Fruit fly (Drosophila melanogaster) whole organism, embryonic: ENCODE results near the gene T48.
A peak's percentile ranks its signal among the peaks of the same experiment; 100 is the strongest.

ENCODE experiments used
- Abd-B ChIP-seq: fragments of 200-800 bp; sonication (Bioruptor generic); optimal IDR thresholded peaks from 2 replicates; lab custom pipeline; 2018; ENCODE audit warnings: missing biosample characterization, mild to moderate bottlenecking, missing genetic modification characterization, moderate library complexity
- Aef1 ChIP-seq: fragments of 200-800 bp; sonication (Bioruptor generic); IDR thresholded peaks from 3 replicates; pipeline ENCODE4 v1.3.6; 2022; ENCODE audit warnings: missing biosample characterization, missing genetic modification characterization
- Antp ChIP-seq: fragments of 200-800 bp; sonication (Bioruptor generic); optimal IDR thresholded peaks from 3 replicates; lab custom pipeline; 2016; ENCODE audit warnings: missing biosample characterization, missing genetic modification characterization
- Atf6 ChIP-seq: fragments of 200-800 bp; sonication (Bioruptor generic); IDR thresholded peaks from 2 replicates; pipeline ENCODE4 v1.3.6; 2022; ENCODE audit warnings: missing biosample characterization, missing genetic modification characterization
- B-H1 ChIP-seq: fragments of 200-800 bp; sonication (Bioruptor generic); IDR thresholded peaks from 3 replicates; pipeline ENCODE4 v1.3.6; 2022; ENCODE audit warnings: missing biosample characterization, missing genetic modification characterization
- Blimp-1 ChIP-seq: fragments of 200-800 bp; sonication (Bioruptor generic); optimal IDR thresholded peaks from 3 replicates; lab custom pipeline; 2018; ENCODE audit warnings: missing biosample characterization, missing genetic modification characterization, mild to moderate bottlenecking, moderate library complexity, missing genetic modification reagents
- CG12391 ChIP-seq: fragments of 200-800 bp; sonication (Bioruptor generic); optimal IDR thresholded peaks from 3 replicates; lab custom pipeline; 2018; ENCODE audit warnings: missing biosample characterization, mild to moderate bottlenecking, missing genetic modification characterization, moderate library complexity
- CG14441 ChIP-seq: fragments of 200-800 bp; sonication (Bioruptor generic); IDR thresholded peaks from 2 replicates; pipeline ENCODE4 v1.3.6; 2022; ENCODE audit warnings: missing biosample characterization, missing genetic modification characterization
- CG17361 ChIP-seq: fragments of 200-800 bp; sonication (Bioruptor generic); IDR thresholded peaks from 3 replicates; pipeline ENCODE4 v1.3.6; 2022; ENCODE audit warnings: missing biosample characterization, missing genetic modification characterization
- CG17568 ChIP-seq: fragments of 200-800 bp; sonication (Bioruptor generic); optimal IDR thresholded peaks from 2 replicates; lab custom pipeline; 2018; ENCODE audit warnings: missing biosample characterization, mild to moderate bottlenecking, missing genetic modification characterization, moderate library complexity
- CG17612 ChIP-seq: fragments of 200-800 bp; sonication (Bioruptor generic); IDR thresholded peaks from 2 replicates; pipeline ENCODE4 v1.3.6; 2022; ENCODE audit warnings: missing biosample characterization, missing genetic modification characterization
- CG2712 ChIP-seq: fragments of 200-800 bp; optimal IDR thresholded peaks from 3 replicates; lab custom pipeline; 2019; ENCODE audit warnings: missing biosample characterization, mild to moderate bottlenecking, missing genetic modification characterization, moderate library complexity
- CG3065 ChIP-seq: fragments of 200-800 bp; sonication (Bioruptor generic); optimal IDR thresholded peaks from 2 replicates; lab custom pipeline; 2016; ENCODE audit warnings: missing biosample characterization, missing genetic modification characterization
- CG34422 ChIP-seq: fragments of 200-800 bp; sonication (Bioruptor generic); IDR thresholded peaks from 3 replicates; pipeline ENCODE4 v1.3.6; 2022; ENCODE audit warnings: missing biosample characterization, missing genetic modification characterization
- CG5180 ChIP-seq: fragments of 200-800 bp; sonication (Bioruptor generic); optimal IDR thresholded peaks from 3 replicates; lab custom pipeline; 2017; ENCODE audit warnings: missing biosample characterization, missing genetic modification characterization, mild to moderate bottlenecking, moderate library complexity, missing genetic modification reagents
- CG8290 ChIP-seq, 3 experiments: fragments of 200-800 bp; sonication (Bioruptor generic); optimal IDR thresholded peaks; 2 replicates each; lab custom pipeline; 2016 to 2019; ENCODE audit warnings: missing biosample characterization in 3 of 3, missing genetic modification characterization in 3 of 3, mild to moderate bottlenecking in 2 of 3, moderate library complexity in 1 of 3
- CG8388 ChIP-seq: fragments of 200-800 bp; sonication (Bioruptor generic); optimal IDR thresholded peaks from 2 replicates; lab custom pipeline; 2019; ENCODE audit warnings: missing biosample characterization, mild to moderate bottlenecking, missing genetic modification characterization, moderate library complexity
- Ets97D ChIP-seq: fragments of 200-800 bp; sonication (Bioruptor generic); optimal IDR thresholded peaks from 3 replicates; lab custom pipeline; 2016; ENCODE audit warnings: missing biosample characterization, missing genetic modification characterization
- Fer3 ChIP-seq: fragments of 200-800 bp; sonication (Bioruptor generic); optimal IDR thresholded peaks from 2 replicates; lab custom pipeline; 2018; ENCODE audit warnings: missing biosample characterization, mild to moderate bottlenecking, missing genetic modification characterization, moderate library complexity
- HHEX ChIP-seq: fragments of 200-800 bp; sonication (Bioruptor generic); optimal IDR thresholded peaks from 3 replicates; lab custom pipeline; 2017; ENCODE audit warnings: missing biosample characterization, mild to moderate bottlenecking, missing genetic modification characterization, missing genetic modification reagents
- Hmr ChIP-seq: fragments of 200-800 bp; sonication (Bioruptor generic); optimal IDR thresholded peaks from 3 replicates; lab custom pipeline; 2017; ENCODE audit warnings: mild to moderate bottlenecking, missing biosample characterization, missing genetic modification reagents, missing genetic modification characterization
- Med ChIP-seq: fragments of 200-800 bp; sonication (Bioruptor generic); peaks from one replicate; lab custom pipeline; 2016; ENCODE audit warnings: missing biosample characterization, missing genetic modification characterization, mild to moderate bottlenecking, inconsistent platforms, moderate library complexity
- Oaz ChIP-seq: fragments of 200-800 bp; sonication (Bioruptor generic); IDR thresholded peaks from 2 replicates; pipeline ENCODE4 v1.3.6; 2022; ENCODE audit warnings: missing biosample characterization, missing genetic modification characterization
- Rfx ChIP-seq: fragments of 200-800 bp; sonication (Bioruptor generic); IDR thresholded peaks from 2 replicates; pipeline ENCODE4 v1.3.6; 2022; ENCODE audit warnings: missing biosample characterization, missing genetic modification characterization
- Side ChIP-seq: fragments of 200-800 bp; sonication (Bioruptor generic); optimal IDR thresholded peaks from 2 replicates; lab custom pipeline; 2016; ENCODE audit warnings: missing biosample characterization, missing genetic modification characterization
- Xrp1 ChIP-seq: fragments of 200-800 bp; sonication (Bioruptor generic); IDR thresholded peaks from 2 replicates; pipeline ENCODE4 v1.3.6; 2022; ENCODE audit warnings: missing biosample characterization, missing genetic modification characterization
- ap ChIP-seq: fragments of 200-800 bp; sonication (Bioruptor generic); IDR thresholded peaks from 2 replicates; pipeline ENCODE4 v1.3.6; 2022; ENCODE audit warnings: missing biosample characterization, missing genetic modification characterization
- ash1 ChIP-seq: fragments of 200-800 bp; sonication (Bioruptor generic); optimal IDR thresholded peaks from 2 replicates; lab custom pipeline; 2018; ENCODE audit warnings: missing biosample characterization, mild to moderate bottlenecking, missing genetic modification characterization
- bcd ChIP-seq: fragments of 200-800 bp; sonication (Bioruptor generic); optimal IDR thresholded peaks from 2 replicates; lab custom pipeline; 2017; ENCODE audit warnings: missing biosample characterization, mild to moderate bottlenecking, missing genetic modification characterization
- cas ChIP-seq: fragments of 200-800 bp; sonication (Bioruptor generic); IDR thresholded peaks from 2 replicates; pipeline ENCODE4 v1.3.6; 2022; ENCODE audit warnings: missing biosample characterization, missing genetic modification characterization
- crp ChIP-seq, 2 experiments: fragments of 200-800 bp; sonication (Bioruptor generic); optimal IDR thresholded peaks; 2 replicates in 1 of 2; 3 replicates in 1 of 2; lab custom pipeline; 2017; ENCODE audit warnings: missing biosample characterization in 2 of 2, missing genetic modification characterization in 2 of 2, mild to moderate bottlenecking in 1 of 2, moderate library complexity in 1 of 2
- dmrt11E ChIP-seq: fragments of 200-800 bp; sonication (Bioruptor generic); optimal IDR thresholded peaks from 3 replicates; lab custom pipeline; 2018; ENCODE audit warnings: missing biosample characterization, mild to moderate bottlenecking, missing genetic modification characterization, moderate library complexity
- emc ChIP-seq: fragments of 200-800 bp; sonication (Bioruptor generic); optimal IDR thresholded peaks from 2 replicates; lab custom pipeline; 2016; ENCODE audit warnings: missing biosample characterization, missing genetic modification characterization
- gt ChIP-seq: fragments of 200-800 bp; sonication (Bioruptor generic); IDR thresholded peaks from 2 replicates; pipeline ENCODE4 v1.3.6; 2022; ENCODE audit warnings: missing biosample characterization, missing genetic modification characterization
- hkb ChIP-seq, 2 experiments: fragments of 200-800 bp in 1 of 2; fragments of >200 bp in 1 of 2; sonication (Bioruptor generic) in 1 of 2; IDR thresholded peaks in 1 of 2; optimal IDR thresholded peaks in 1 of 2; 2 replicates each; pipeline versions ENCODE4 v1.3.6 to Lab custom; 2017 to 2022; ENCODE audit warnings: missing biosample characterization in 1 of 2, missing genetic modification characterization in 1 of 2
- lilli ChIP-seq: fragments of 200-800 bp; sonication (Bioruptor generic); optimal IDR thresholded peaks from 3 replicates; lab custom pipeline; 2016; ENCODE audit warnings: missing biosample characterization, missing genetic modification characterization
- lmd ChIP-seq: fragments of 200-800 bp; sonication (Bioruptor generic); IDR thresholded peaks from 2 replicates; pipeline ENCODE4 v1.3.6; 2022; ENCODE audit warnings: missing biosample characterization, missing genetic modification characterization
- peb ChIP-seq: fragments of 200-800 bp; sonication (Bioruptor generic); IDR thresholded peaks from 2 replicates; pipeline ENCODE4 v1.3.6; 2022; ENCODE audit warnings: missing biosample characterization, missing genetic modification characterization
- phol ChIP-seq: fragments of 200-800 bp; sonication (Bioruptor generic); optimal IDR thresholded peaks from 3 replicates; lab custom pipeline; 2018; ENCODE audit warnings: missing biosample characterization, mild to moderate bottlenecking, missing genetic modification characterization, moderate library complexity
- pum ChIP-seq: fragments of 200-800 bp; sonication (Bioruptor generic); optimal IDR thresholded peaks from 2 replicates; lab custom pipeline; 2016; ENCODE audit warnings: missing biosample characterization, missing genetic modification characterization
- sisA ChIP-seq: fragments of 200-800 bp; sonication (Bioruptor generic); IDR thresholded peaks from 2 replicates; pipeline ENCODE4 v1.3.6; 2022; ENCODE audit warnings: missing biosample characterization, missing genetic modification characterization
- slbo ChIP-seq: fragments of 200-800 bp; sonication (Bioruptor generic); IDR thresholded peaks from 2 replicates; pipeline ENCODE4 v1.3.6; 2022; ENCODE audit warnings: missing biosample characterization, missing genetic modification characterization
- sqz ChIP-seq: fragments of 200-800 bp; sonication (Bioruptor generic); optimal IDR thresholded peaks from 3 replicates; lab custom pipeline; 2018; ENCODE audit warnings: missing biosample characterization, mild to moderate bottlenecking, missing genetic modification characterization
- tio ChIP-seq: fragments of 200-800 bp; sonication (Bioruptor generic); optimal IDR thresholded peaks from 2 replicates; lab custom pipeline; 2017; ENCODE audit warnings: missing biosample characterization, missing genetic modification characterization, inconsistent platforms
- tna ChIP-seq: fragments of 200-800 bp; sonication (Bioruptor generic); IDR thresholded peaks from 2 replicates; pipeline ENCODE4 v1.3.6; 2022; ENCODE audit warnings: missing biosample characterization, missing genetic modification characterization; ENCODE audit not compliant: partially characterized antibody
- toy ChIP-seq: fragments of 200-800 bp; sonication (Bioruptor generic); IDR thresholded peaks from 2 replicates; pipeline ENCODE4 v1.3.6; 2022; ENCODE audit warnings: missing biosample characterization, missing genetic modification characterization
- tup ChIP-seq: fragments of 200-800 bp; sonication (Bioruptor generic); optimal IDR thresholded peaks from 2 replicates; lab custom pipeline; 2016; ENCODE audit warnings: missing biosample characterization, mild to moderate bottlenecking, missing genetic modification characterization, moderate library complexity
- unc-4 ChIP-seq: fragments of 200-800 bp; sonication (Bioruptor generic); IDR thresholded peaks from 2 replicates; pipeline ENCODE4 v1.3.6; 2022; ENCODE audit warnings: missing biosample characterization, missing genetic modification characterization; ENCODE audit not compliant: partially characterized antibody
- zen ChIP-seq: fragments of 200-800 bp; sonication (Bioruptor generic); optimal IDR thresholded peaks from 3 replicates; lab custom pipeline; 2018; ENCODE audit warnings: missing biosample characterization, mild to moderate bottlenecking, missing genetic modification characterization, moderate library complexity

T48 gene

DNA sequence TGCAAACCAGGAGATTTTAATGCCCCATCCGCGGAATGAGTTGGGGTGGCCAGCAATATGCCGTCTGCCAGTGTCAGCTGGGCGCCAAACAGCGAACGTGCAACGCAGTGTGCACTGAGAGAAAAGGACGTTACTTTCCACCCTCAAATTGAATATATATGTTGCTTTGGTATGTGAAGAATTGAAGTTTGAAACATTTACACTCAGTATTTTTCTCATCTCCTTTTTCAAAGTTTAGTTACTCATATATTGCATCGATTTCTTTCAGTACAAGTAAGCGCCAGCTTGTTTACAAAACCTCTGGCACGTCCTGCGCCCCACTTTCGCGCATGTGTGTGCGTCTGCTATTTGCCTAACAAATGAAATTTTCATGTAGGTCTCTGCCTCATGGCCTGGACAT lies 22.3 kb upstream of the T48 start (continued):
- TF ChIP-seq Fer3 (tag; lab: Kevin White, UChicago) (peak; percentile 5), Hmr (GFP tag; lab: Kevin White, UChicago) (peak; percentile 55), CG12391 (tag; lab: Kevin White, UChicago) (peak; percentile 34), Ets97D (GFP tag; lab: Kevin White, UChicago) (no peak), toy (GFP tag; lab: Robert Waterston, UW) (peak; percentile 10; the same call in 1 of the 2 replicates), hkb (optimal IDR thresholded peaks at IDR 0.05; lab: Kevin White, UChicago) (no peak), hkb (GFP tag; IDR thresholded peaks at IDR 0.05; lab: Robert Waterston, UW) (peak; percentile 89), pum (GFP tag; lab: Kevin White, UChicago) (peak; percentile 67), Med (GFP tag; lab: Kevin White, UChicago) (peak; percentile 81), CG17361 (0 out of 3 replicates have a peak, but pooled peaks have one; percentile 26), phol (peak; percentile 38), bcd (GFP tag; lab: Kevin White, UChicago) (peak; percentile 33), unc-4 (no peak), sqz (no peak), CG17568 (GFP tag; lab: Kevin White, UChicago) (no peak), CG5180 (GFP tag; lab: Kevin White, UChicago) (peak; percentile 9), Xrp1 (GFP tag; lab: Robert Waterston, UW) (peak; percentile 82), peb (GFP tag; lab: Robert Waterston, UW) (peak; percentile 28; the same call in 1 of the 2 replicates), Rfx (GFP tag; lab: Robert Waterston, UW) (peak; percentile 61), Abd-B (GFP tag; lab: Kevin White, UChicago) (no peak), ash1 (GFP tag; lab: Kevin White, UChicago) (no peak), CG8388 (peak; percentile 19), lilli (GFP tag; lab: Kevin White, UChicago) (peak; percentile 36), Antp (GFP tag; lab: Kevin White, UChicago) (peak; percentile 72), cas (GFP tag; lab: Robert Waterston, UW) (0 out of 2 replicates have a peak, but pooled peaks have one; percentile 34), zen (tag; lab: Kevin White, UChicago) (peak; percentile 9), gt (GFP tag; lab: Robert Waterston, UW) (no peak), CG34422 (GFP tag; lab: Robert Waterston, UW) (no peak), Atf6 (GFP tag; lab: Robert Waterston, UW) (peak; percentile 47; the same call in 1 of the 2 replicates), Oaz (GFP tag; lab: Robert Waterston, UW) (0 out of 2 replicates have a peak, but pooled peaks have one; percentile 23), CG3065 (GFP tag; lab: Kevin White, UChicago) (no peak), CG2712 (tag; lab: Kevin White, UChicago) (peak; percentile 77), Aef1 (GFP tag; lab: Robert Waterston, UW) (peak; percentile 44; the same call in 1 of the 3 replicates), CG17612 (GFP tag; lab: Robert Waterston, UW) (0 out of 2 replicates have a peak, but pooled peaks have one; percentile 15), lmd (GFP tag; lab: Robert Waterston, UW) (0 out of 2 replicates have a peak, but pooled peaks have one; percentile 23), Blimp-1 (peak; percentile 18), emc (GFP tag; lab: Kevin White, UChicago) (no peak), B-H1 (GFP tag; lab: Robert Waterston, UW) (0 out of 3 replicates have a peak, but pooled peaks have one; percentile 30), slbo (peak; percentile 46; the same call in 1 of the 2 replicates), tio (GFP tag; lab: Kevin White, UChicago) (no peak), CG8290 (GFP tag; optimal IDR thresholded peaks at IDR 0.05; lab: Kevin White, UChicago) (no peak), CG8290 (tag; optimal IDR thresholded peaks at IDR 0.05; lab: Kevin White, UChicago) (peak in 1 of 2 experiments; percentile 20), Side (GFP tag; lab: Kevin White, UChicago) (peak; percentile 52), CG14441 (GFP tag; lab: Robert Waterston, UW) (no peak), ap (GFP tag; lab: Robert Waterston, UW) (0 out of 2 replicates have a peak, but pooled peaks have one; percentile 10), tup (GFP tag; lab: Kevin White, UChicago) (no peak), tna (no peak), HHEX (GFP tag; lab: Kevin White, UChicago) (peak; percentile 34), sisA (GFP tag; lab: Robert Waterston, UW) (peak; percentile 80), dmrt11E (peak; percentile 25), crp (GFP tag; optimal IDR thresholded peaks at IDR 0.05; lab: Kevin White, UChicago) (no peak)
